Worm (Caenorhabditis elegans) whole organism, L4 larva: ENCODE measurements around the gene dnj-20.

ENCODE experiments used
- D1046.2 ChIP-seq: fragments of 200-800 bp; sonication (Bioruptor generic); IDR thresholded peaks from 2 replicates; pipeline ENCODE4 v1.3.6; 2022; ENCODE audit warnings: missing genetic modification characterization, missing compliant biosample characterization
- F10B5.3 ChIP-seq: sonication (generic microtip); optimal IDR thresholded peaks from 2 replicates; lab custom pipeline; 2016; ENCODE audit warnings: mild to moderate bottlenecking, missing genetic modification characterization, missing compliant biosample characterization
- F37D6.2 ChIP-seq: sonication (generic microtip); optimal IDR thresholded peaks from 2 replicates; lab custom pipeline; 2016; ENCODE audit warnings: mild to moderate bottlenecking, missing genetic modification characterization, missing compliant biosample characterization
- R02D3.7 ChIP-seq: fragments of 150-350 bp; sonication (generic microtip); optimal IDR thresholded peaks from 3 replicates; lab custom pipeline; 2014; ENCODE audit warnings: missing biosample characterization, missing genetic modification characterization
- Y105C5A.15 ChIP-seq: fragments of 200-800 bp; sonication (Bioruptor generic); IDR thresholded peaks from 2 replicates; pipeline ENCODE4 v1.3.6; 2022; ENCODE audit warnings: missing genetic modification characterization, missing compliant biosample characterization
- ZK546.5 ChIP-seq, 2 experiments: sonication (generic microtip); optimal IDR thresholded peaks; 2 replicates each; lab custom pipeline; 2017; ENCODE audit warnings: missing biosample characterization in 2 of 2, missing genetic modification characterization in 2 of 2
- aly-2 ChIP-seq: sonication (generic microtip); optimal IDR thresholded peaks from 2 replicates; lab custom pipeline; 2018; ENCODE audit warnings: missing biosample characterization, missing genetic modification characterization
- arid-1 ChIP-seq: fragments of 200-800 bp; sonication (Bioruptor generic); conservative IDR thresholded peaks from 2 replicates; pipeline ENCODE4 v1.3.6; 2022; ENCODE audit warnings: missing genetic modification reagents, missing genetic modification characterization, missing compliant biosample characterization
- ceh-28 ChIP-seq: fragments of 150-350 bp; optimal IDR thresholded peaks from 2 replicates; lab custom pipeline; 2014; ENCODE audit warnings: missing biosample characterization, missing genetic modification reagents, missing genetic modification characterization
- ceh-32 ChIP-seq: sonication (generic microtip); optimal IDR thresholded peaks from 2 replicates; lab custom pipeline; 2016; ENCODE audit warnings: mild to moderate bottlenecking, missing genetic modification characterization, missing compliant biosample characterization; ENCODE audit not compliant: poor library complexity
- ceh-62 ChIP-seq: sonication (generic microtip); optimal IDR thresholded peaks from 2 replicates; lab custom pipeline; 2017; ENCODE audit warnings: missing biosample characterization, missing genetic modification characterization
- daf-12 ChIP-seq: fragments of 150-350 bp; optimal IDR thresholded peaks from 2 replicates; lab custom pipeline; 2014; ENCODE audit warnings: missing biosample characterization, missing genetic modification reagents, missing genetic modification characterization
- daf-16 ChIP-seq, 3 experiments: sonication (generic microtip); optimal IDR thresholded peaks; 2 replicates each; lab custom pipeline; 2016 to 2017; ENCODE audit warnings: missing genetic modification characterization in 3 of 3, missing genetic modification reagents in 3 of 3, mild to moderate bottlenecking in 2 of 3, missing compliant biosample characterization in 2 of 3, missing biosample characterization in 1 of 3, moderate library complexity in 1 of 3
- daf-8 ChIP-seq: fragments of 200-800 bp; sonication (Bioruptor generic); IDR thresholded peaks from 2 replicates; pipeline ENCODE4 v1.3.6; 2022; ENCODE audit warnings: missing genetic modification characterization, missing compliant biosample characterization
- dmd-9 ChIP-seq: fragments of 200-800 bp; sonication (Bioruptor generic); IDR thresholded peaks from 2 replicates; pipeline ENCODE4 v1.3.6; 2022; ENCODE audit warnings: missing genetic modification reagents, missing genetic modification characterization, missing compliant biosample characterization
- dve-1 ChIP-seq: sonication (generic microtip); optimal IDR thresholded peaks from 2 replicates; lab custom pipeline; 2017; ENCODE audit warnings: antibody characterized with exemption, mild to moderate bottlenecking, missing genetic modification characterization, missing compliant biosample characterization; ENCODE audit not compliant: insufficient read depth
- fkh-10 ChIP-seq: fragments of 150-350 bp; optimal IDR thresholded peaks from 2 replicates; lab custom pipeline; 2014; ENCODE audit warnings: missing biosample characterization, missing genetic modification reagents, missing genetic modification characterization
- hif-1 ChIP-seq, 2 experiments: sonication (generic microtip); optimal IDR thresholded peaks; 2 replicates each; lab custom pipeline; 2016 to 2017; ENCODE audit warnings: missing compliant biosample characterization in 2 of 2, missing genetic modification characterization in 2 of 2, missing genetic modification reagents in 2 of 2, missing genotype in 2 of 2, mild to moderate bottlenecking in 1 of 2
- hlh-11 ChIP-seq: fragments of 200-800 bp; sonication (Bioruptor generic); optimal IDR thresholded peaks from 2 replicates; lab custom pipeline; 2018; ENCODE audit warnings: mild to moderate bottlenecking, missing genetic modification characterization, missing compliant biosample characterization
- lim-7 ChIP-seq: fragments of 200-800 bp; sonication (Bioruptor generic); IDR thresholded peaks from 2 replicates; pipeline ENCODE4 v1.3.6; 2022; ENCODE audit warnings: missing genetic modification characterization, missing compliant biosample characterization
- lin-15B ChIP-seq: fragments of 150-350 bp; sonication (generic microtip); optimal IDR thresholded peaks from 3 replicates; lab custom pipeline; 2014; ENCODE audit warnings: missing biosample characterization, missing genetic modification characterization
- lin-38 ChIP-seq: fragments of 200-800 bp; sonication (Bioruptor generic); IDR thresholded peaks from 2 replicates; pipeline ENCODE4 v1.3.6; 2022; ENCODE audit warnings: missing genetic modification reagents, missing genetic modification characterization, missing compliant biosample characterization
- lir-3 ChIP-seq: sonication (generic microtip); optimal IDR thresholded peaks from 2 replicates; lab custom pipeline; 2016; ENCODE audit warnings: mild to moderate bottlenecking, missing genetic modification characterization, missing compliant biosample characterization
- madf-5 ChIP-seq, 2 experiments: fragments of 200-800 bp; sonication (Bioruptor generic); IDR thresholded peaks; 2 replicates each; pipeline ENCODE4 v1.3.6; 2022; ENCODE audit warnings: missing compliant biosample characterization in 2 of 2, missing genetic modification characterization in 2 of 2
- madf-9 ChIP-seq: fragments of 200-800 bp; sonication (Bioruptor generic); conservative IDR thresholded peaks from 2 replicates; pipeline ENCODE4 v1.3.6; 2022; ENCODE audit warnings: missing genetic modification reagents, missing genetic modification characterization, missing compliant biosample characterization
- mep-1 ChIP-seq: fragments of 150-350 bp; sonication (generic microtip); optimal IDR thresholded peaks from 3 replicates; lab custom pipeline; 2014; ENCODE audit warnings: missing biosample characterization, missing genetic modification characterization
- mxl-2 ChIP-seq: fragments of 200-800 bp; sonication (Bioruptor generic); conservative IDR thresholded peaks from 2 replicates; pipeline ENCODE4 v1.3.6; 2022; ENCODE audit warnings: missing genetic modification reagents, missing genetic modification characterization, missing compliant biosample characterization
- nhr-10 ChIP-seq: fragments of 150-350 bp; optimal IDR thresholded peaks from 2 replicates; lab custom pipeline; 2014; ENCODE audit warnings: missing biosample characterization, missing genetic modification characterization
- nhr-11 ChIP-seq: fragments of 150-350 bp; optimal IDR thresholded peaks from 2 replicates; lab custom pipeline; 2014; ENCODE audit warnings: missing biosample characterization, missing genetic modification characterization
- nhr-237 ChIP-seq: sonication (generic microtip); optimal IDR thresholded peaks from 2 replicates; lab custom pipeline; 2017; ENCODE audit warnings: missing biosample characterization, missing genetic modification characterization
- nhr-25 ChIP-seq: sonication (generic microtip); optimal IDR thresholded peaks from 2 replicates; lab custom pipeline; 2017; ENCODE audit warnings: missing genetic modification characterization, mild to moderate bottlenecking, missing compliant biosample characterization, antibody characterized with exemption, moderate library complexity, borderline replicate concordance; ENCODE audit not compliant: insufficient read depth
- nhr-28 ChIP-seq: fragments of 150-350 bp; optimal IDR thresholded peaks from 2 replicates; lab custom pipeline; 2014; ENCODE audit warnings: missing biosample characterization, missing genetic modification characterization
- nhr-42 ChIP-seq: fragments of 200-800 bp; sonication (Bioruptor generic); IDR thresholded peaks from 2 replicates; pipeline ENCODE4 v1.3.6; 2022; ENCODE audit warnings: missing genetic modification characterization, missing compliant biosample characterization
- nhr-48 ChIP-seq: sonication (generic microtip); optimal IDR thresholded peaks from 2 replicates; lab custom pipeline; 2016; ENCODE audit warnings: mild to moderate bottlenecking, missing genetic modification characterization, missing compliant biosample characterization
- nhr-6 ChIP-seq: fragments of 150-350 bp; optimal IDR thresholded peaks from 2 replicates; lab custom pipeline; 2014; ENCODE audit warnings: missing biosample characterization, missing genetic modification characterization
- pha-4 ChIP-seq, 2 experiments: fragments of 150-350 bp in 1 of 2; fragments of 200-800 bp in 1 of 2; sonication (Bioruptor generic) in 1 of 2; IDR thresholded peaks in 1 of 2; optimal IDR thresholded peaks in 1 of 2; 2 replicates each; pipeline versions ENCODE4 v1.3.6 to Lab custom; 2014 to 2022; ENCODE audit warnings: missing genetic modification characterization in 2 of 2, missing genetic modification reagents in 2 of 2, missing biosample characterization in 1 of 2, missing compliant biosample characterization in 1 of 2
- pqm-1 ChIP-seq: sonication (generic microtip); optimal IDR thresholded peaks from 2 replicates; lab custom pipeline; 2017; ENCODE audit warnings: missing biosample characterization, missing genetic modification characterization
- saeg-2 ChIP-seq: fragments of 200-800 bp; sonication (Bioruptor generic); IDR thresholded peaks from 2 replicates; pipeline ENCODE4 v1.3.6; 2022; ENCODE audit warnings: missing genetic modification reagents, missing genetic modification characterization, missing compliant biosample characterization
- sdz-12 ChIP-seq: fragments of 200-800 bp; sonication (Bioruptor generic); optimal IDR thresholded peaks from 2 replicates; lab custom pipeline; 2018; ENCODE audit warnings: mild to moderate bottlenecking, missing genetic modification characterization, missing compliant biosample characterization
- spr-1 ChIP-seq: sonication (generic microtip); optimal IDR thresholded peaks from 2 replicates; lab custom pipeline; 2016; ENCODE audit warnings: mild to moderate bottlenecking, missing genetic modification characterization, missing compliant biosample characterization
- tra-1 ChIP-seq: fragments of 200-800 bp; sonication (Bioruptor generic); IDR thresholded peaks from 2 replicates; pipeline ENCODE4 v1.3.6; 2022; ENCODE audit warnings: missing genetic modification reagents, missing genetic modification characterization, missing compliant biosample characterization
- unc-130 ChIP-seq: sonication (generic microtip); optimal IDR thresholded peaks from 2 replicates; lab custom pipeline; 2016; ENCODE audit warnings: missing genetic modification reagents, missing genetic modification characterization, missing compliant biosample characterization
- unc-62 ChIP-seq, 3 experiments: fragments of 150-350 bp in 1 of 3; sonication (generic microtip); optimal IDR thresholded peaks in 2 of 3; peaks in 1 of 3; 1 replicate in 1 of 3; 2 replicates in 2 of 3; lab custom pipeline; 2014 to 2017; ENCODE audit warnings: missing biosample characterization in 3 of 3, missing genetic modification characterization in 3 of 3, missing genetic modification reagents in 3 of 3, missing genotype in 1 of 3
- zfp-3 ChIP-seq: fragments of 200-800 bp; sonication (Bioruptor generic); conservative IDR thresholded peaks from 2 replicates; pipeline ENCODE4 v1.3.6; 2022; ENCODE audit warnings: missing genetic modification reagents, missing genetic modification characterization, missing compliant biosample characterization
- ztf-11 ChIP-seq: fragments of 150-350 bp; optimal IDR thresholded peaks from 2 replicates; lab custom pipeline; 2014; ENCODE audit warnings: missing biosample characterization, missing genetic modification characterization

Gene dnj-20

DNA sequence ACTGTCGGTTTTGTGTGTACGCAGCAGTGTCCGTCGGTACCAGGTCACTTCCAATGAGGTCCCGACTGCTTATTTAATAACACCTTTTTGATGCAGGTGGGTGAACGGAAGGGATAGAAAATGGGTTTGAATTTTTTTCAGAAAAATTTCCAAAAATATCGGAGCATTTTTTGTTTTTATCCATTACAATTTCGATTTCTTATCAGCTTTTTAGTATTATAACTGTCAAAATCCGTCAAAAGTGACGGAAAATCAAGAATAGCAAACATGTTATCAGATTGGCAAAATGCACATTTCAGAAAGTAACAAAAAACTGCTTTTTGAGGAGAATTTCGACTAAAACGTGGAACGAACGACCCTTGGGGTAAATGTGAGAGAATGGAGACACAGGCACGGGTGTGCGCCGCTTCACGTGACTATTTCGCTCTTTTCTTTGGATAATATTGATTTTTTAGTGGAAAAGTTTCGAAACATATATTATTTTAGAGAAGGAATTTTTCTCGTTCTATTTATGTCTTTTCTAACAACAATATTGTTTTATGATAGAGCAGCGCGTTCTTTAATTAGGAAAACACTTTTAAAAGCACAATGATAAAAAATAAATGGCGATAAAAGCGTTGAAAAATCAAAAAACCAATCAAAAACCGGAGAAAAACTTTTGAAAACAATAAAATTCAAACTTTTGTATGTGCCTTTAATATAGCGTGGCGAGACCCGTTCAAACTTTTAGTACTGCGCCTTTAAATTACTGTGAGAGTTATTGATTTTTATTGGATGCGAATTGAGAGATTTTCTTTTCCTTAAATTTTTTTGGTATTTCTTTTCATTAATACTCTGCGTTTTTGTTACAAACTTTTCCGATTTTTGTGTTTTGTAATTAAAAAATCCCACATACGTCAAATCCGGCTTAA lies 23.2 kb upstream of the dnj-20 start, which contains the start of gene sqv-8 (continued):
- no peak for TF ChIP-seq mep-1 (tag; lab: Kevin White, UChicago)
- TF ChIP-seq ztf-11 (tag; lab: Kevin White, UChicago): no peak
- TF ChIP-seq hlh-11 (tag; lab: Kevin White, UChicago): peak; percentile 61
- TF ChIP-seq daf-16 (GFP tag; optimal IDR thresholded peaks at IDR 0.05; lab: Kevin White, UChicago): no peak
- peak; percentile 33 for TF ChIP-seq daf-16 (tag; optimal IDR thresholded peaks at IDR 0.05; lab: Kevin White, UChicago)
- TF ChIP-seq nhr-28 (tag; lab: Kevin White, UChicago): peak; percentile 2
- no peak for TF ChIP-seq mxl-2
- no peak for TF ChIP-seq F37D6.2
- TF ChIP-seq spr-1: no peak

DNA sequence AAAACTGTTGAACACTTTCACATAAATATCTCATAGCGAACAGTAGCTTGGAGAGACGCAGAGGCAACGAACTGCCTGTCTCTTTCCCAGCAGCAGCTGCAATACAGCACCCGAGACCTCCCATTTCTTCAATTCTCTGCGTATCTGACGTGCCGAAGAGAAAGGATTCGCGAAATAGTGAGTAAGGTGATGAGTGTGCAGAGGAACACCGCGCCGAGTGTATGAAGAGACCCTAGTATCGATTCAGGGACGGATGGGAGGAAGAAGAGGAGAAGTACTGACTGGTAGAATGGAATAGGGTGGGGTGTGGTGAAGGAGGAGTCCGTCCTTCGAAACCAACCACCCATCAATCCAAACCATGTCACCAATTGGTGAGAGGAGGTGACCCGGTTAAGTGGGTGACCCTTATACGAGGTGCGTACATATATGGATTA lies 22.2 kb upstream of the dnj-20 start:
- no peak for TF ChIP-seq ceh-32
- no peak for TF ChIP-seq Y105C5A.15 (GFP tag; lab: Robert Waterston, UW)
- no peak for TF ChIP-seq R02D3.7
- peak; percentile 23 for TF ChIP-seq F10B5.3
- TF ChIP-seq ceh-62 (tag; lab: Kevin White, UChicago): no peak
- no peak for TF ChIP-seq pha-4 (GFP tag; IDR thresholded peaks at IDR 0.05; lab: Robert Waterston, UW)
- no peak for TF ChIP-seq pha-4 (tag; optimal IDR thresholded peaks at IDR 0.05; lab: Kevin White, UChicago)
- TF ChIP-seq sdz-12 (GFP tag; lab: Kevin White, UChicago): no peak
- TF ChIP-seq aly-2 (tag; lab: Kevin White, UChicago): no peak
- TF ChIP-seq daf-8 (GFP tag; lab: Robert Waterston, UW): no peak
- TF ChIP-seq zfp-3 (GFP tag; lab: Robert Waterston, UW): no peak
- no peak for TF ChIP-seq nhr-10 (tag; lab: Kevin White, UChicago)
- peak; percentile 81 for TF ChIP-seq nhr-28 (tag; lab: Kevin White, UChicago)
- TF ChIP-seq nhr-42: no peak
- TF ChIP-seq unc-62 (GFP tag; optimal IDR thresholded peaks at IDR 0.05 in 1 of 2; lab: Kevin White, UChicago): peak in 1 of 2 experiments; percentile 99
- no peak for TF ChIP-seq unc-62 (tag; optimal IDR thresholded peaks at IDR 0.05; lab: Kevin White, UChicago)
- TF ChIP-seq madf-9 (GFP tag; lab: Robert Waterston, UW): no peak
- TF ChIP-seq nhr-237: no peak
- peak; percentile 93 for TF ChIP-seq hlh-11 (tag; lab: Kevin White, UChicago)
- TF ChIP-seq nhr-11 (tag; lab: Kevin White, UChicago): peak; percentile 94
- TF ChIP-seq unc-130 (GFP tag; lab: Kevin White, UChicago): no peak
- TF ChIP-seq lim-7 (GFP tag; lab: Robert Waterston, UW): peak; percentile 39; the same call in 1 of the 2 replicates
- no peak for TF ChIP-seq fkh-10 (GFP tag; lab: Kevin White, UChicago)
- no peak for TF ChIP-seq daf-12 (tag; lab: Kevin White, UChicago)
- TF ChIP-seq lin-15B (tag; lab: Kevin White, UChicago): no peak
- peak in 1 of 2 experiments; percentile 53 for TF ChIP-seq hif-1 (tag; optimal IDR thresholded peaks at IDR 0.05; lab: Kevin White, UChicago)
- TF ChIP-seq tra-1 (GFP tag; lab: Robert Waterston, UW): 0 out of 2 replicates have a peak, but pooled peaks have one; percentile 27
- TF ChIP-seq daf-16 (GFP tag; optimal IDR thresholded peaks at IDR 0.05; lab: Kevin White, UChicago): no peak
- TF ChIP-seq daf-16 (tag; optimal IDR thresholded peaks at IDR 0.05; lab: Kevin White, UChicago): peak; percentile 46
- TF ChIP-seq saeg-2 (GFP tag; lab: Robert Waterston, UW): 0 out of 2 replicates have a peak, but pooled peaks have one; percentile 44
- peak; percentile 67 for TF ChIP-seq dve-1 (tag; lab: Kevin White, UChicago)
- peak; percentile 36 for TF ChIP-seq nhr-48 (tag; lab: Kevin White, UChicago)
- peak; percentile 76 for TF ChIP-seq ceh-28
- no peak for TF ChIP-seq nhr-25 (tag; lab: Kevin White, UChicago)
- TF ChIP-seq dmd-9: no peak
- no peak for TF ChIP-seq madf-5 (GFP tag; IDR thresholded peaks at IDR 0.05; lab: Robert Waterston, UW)
- peak; percentile 45 for TF ChIP-seq nhr-6 (tag; lab: Kevin White, UChicago)
- no peak for TF ChIP-seq lir-3 (tag; lab: Kevin White, UChicago)
- TF ChIP-seq lin-38: no peak
- no peak for TF ChIP-seq arid-1 (GFP tag; lab: Robert Waterston, UW)
- TF ChIP-seq D1046.2 (GFP tag; lab: Robert Waterston, UW): no peak
- TF ChIP-seq ZK546.5 (tag; optimal IDR thresholded peaks at IDR 0.05; lab: Kevin White, UChicago): no peak
- no peak for TF ChIP-seq pqm-1
